Worm (Caenorhabditis elegans) whole organism, L1 larva: Measurements from ENCODE around the gene R12G8.1.

Source experiments
- C04F5.9 ChIP-seq: sonication (generic microtip); optimal IDR thresholded peaks from 2 replicates; lab custom pipeline; 2016; ENCODE audit warnings: missing genetic modification characterization, missing compliant biosample characterization
- F16B12.6 ChIP-seq: fragments of 150-350 bp; optimal IDR thresholded peaks from 2 replicates; lab custom pipeline; 2014; ENCODE audit warnings: missing biosample characterization, missing genetic modification characterization
- aly-2 ChIP-seq: fragments of 150-350 bp; optimal IDR thresholded peaks from 2 replicates; lab custom pipeline; 2014; ENCODE audit warnings: missing biosample characterization, missing genetic modification characterization
- ceh-8 ChIP-seq: fragments of 200-800 bp; sonication (Bioruptor generic); optimal IDR thresholded peaks from 2 replicates; lab custom pipeline; 2018; ENCODE audit warnings: mild to moderate bottlenecking, missing genetic modification characterization, moderate library complexity, missing compliant biosample characterization
- ceh-88 ChIP-seq: fragments of 200-800 bp; sonication (Bioruptor generic); IDR thresholded peaks from 2 replicates; pipeline ENCODE4 v1.3.6; 2022; ENCODE audit warnings: missing genetic modification characterization, missing compliant biosample characterization
- ceh-90 ChIP-seq: sonication (generic microtip); optimal IDR thresholded peaks from 2 replicates; lab custom pipeline; 2016; ENCODE audit warnings: missing genetic modification characterization, missing compliant biosample characterization
- dsc-1 ChIP-seq: sonication (generic microtip); optimal IDR thresholded peaks from 2 replicates; lab custom pipeline; 2016; ENCODE audit warnings: mild to moderate bottlenecking, missing genetic modification characterization, missing compliant biosample characterization
- efl-1 ChIP-seq, 4 experiments: fragments of 150-350 bp; optimal IDR thresholded peaks in 3 of 4; peaks in 1 of 4; 1 replicate in 1 of 4; 2 replicates in 3 of 4; lab custom pipeline; 2014; ENCODE audit warnings: missing biosample characterization in 2 of 4, missing genetic modification characterization in 2 of 4, missing genetic modification reagents in 2 of 4
- elt-2 ChIP-seq: sonication (generic microtip); optimal IDR thresholded peaks from 2 replicates; lab custom pipeline; 2016; ENCODE audit warnings: missing genetic modification characterization, mild to moderate bottlenecking, inconsistent platforms, missing compliant biosample characterization, missing genetic modification reagents
- fkh-4 ChIP-seq: sonication (generic microtip); optimal IDR thresholded peaks from 2 replicates; lab custom pipeline; 2016; ENCODE audit warnings: missing compliant biosample characterization, missing genetic modification characterization, borderline replicate concordance
- grh-1 ChIP-seq: fragments of 200-800 bp; sonication (Bioruptor generic); IDR thresholded peaks from 2 replicates; pipeline ENCODE4 v1.3.6; 2022; ENCODE audit warnings: missing genetic modification reagents, missing genetic modification characterization, missing compliant biosample characterization
- isw-1 ChIP-seq: fragments of 200-800 bp; sonication (Bioruptor generic); IDR thresholded peaks from 2 replicates; pipeline ENCODE4 v1.3.6; 2022; ENCODE audit warnings: missing genetic modification characterization, missing compliant biosample characterization
- jun-1 ChIP-seq: fragments of 150-350 bp; optimal IDR thresholded peaks from 2 replicates; lab custom pipeline; 2014; ENCODE audit warnings: missing biosample characterization, missing genetic modification reagents, missing genetic modification characterization
- lin-14 ChIP-seq: fragments of 200-800 bp; sonication (Bioruptor generic); optimal IDR thresholded peaks from 2 replicates; lab custom pipeline; 2018; ENCODE audit warnings: mild to moderate bottlenecking, missing genetic modification characterization, moderate library complexity, missing compliant biosample characterization
- lin-15B ChIP-seq: fragments of 150-350 bp; sonication (generic microtip); optimal IDR thresholded peaks from 3 replicates; lab custom pipeline; 2014; ENCODE audit warnings: missing biosample characterization, missing genetic modification characterization
- lin-35 ChIP-seq, 2 experiments: fragments of 150-350 bp; optimal IDR thresholded peaks; 2 replicates each; lab custom pipeline; 2014; ENCODE audit warnings: missing biosample characterization in 2 of 2, missing genetic modification characterization in 2 of 2, missing genetic modification reagents in 2 of 2
- lir-3 ChIP-seq: sonication (generic microtip); optimal IDR thresholded peaks from 2 replicates; lab custom pipeline; 2016; ENCODE audit warnings: mild to moderate bottlenecking, missing genetic modification characterization, moderate library complexity, missing compliant biosample characterization; ENCODE audit not compliant: poor library complexity
- mab-9 ChIP-seq: fragments of 200-800 bp; sonication (Bioruptor generic); IDR thresholded peaks from 2 replicates; pipeline ENCODE4 v1.3.6; 2022; ENCODE audit warnings: missing genetic modification reagents, missing genetic modification characterization, missing compliant biosample characterization
- mef-2 ChIP-seq: fragments of 150-350 bp; optimal IDR thresholded peaks from 2 replicates; lab custom pipeline; 2014; ENCODE audit warnings: missing biosample characterization, missing genetic modification characterization
- nhr-20 ChIP-seq: sonication (generic microtip); optimal IDR thresholded peaks from 2 replicates; lab custom pipeline; 2016; ENCODE audit warnings: mild to moderate bottlenecking, missing genetic modification characterization, missing compliant biosample characterization
- nhr-237 ChIP-seq: fragments of 150-350 bp; optimal IDR thresholded peaks from 2 replicates; lab custom pipeline; 2014; ENCODE audit warnings: missing biosample characterization, missing genetic modification characterization
- nhr-47 ChIP-seq: sonication (generic microtip); optimal IDR thresholded peaks from 2 replicates; lab custom pipeline; 2016; ENCODE audit warnings: mild to moderate bottlenecking, missing genetic modification characterization, moderate library complexity, missing compliant biosample characterization
- nhr-76 ChIP-seq: sonication (generic microtip); optimal IDR thresholded peaks from 2 replicates; lab custom pipeline; 2017; ENCODE audit warnings: missing biosample characterization, missing genetic modification characterization
- nhr-77 ChIP-seq: fragments of 150-350 bp; optimal IDR thresholded peaks from 2 replicates; lab custom pipeline; 2014; ENCODE audit warnings: missing biosample characterization, missing genetic modification characterization
- nhr-85 ChIP-seq: sonication (generic microtip); peaks from one replicate; lab custom pipeline; 2016; ENCODE audit warnings: missing genetic modification characterization, inconsistent platforms, missing compliant biosample characterization
- nhr-90 ChIP-seq: sonication (generic microtip); optimal IDR thresholded peaks from 2 replicates; lab custom pipeline; 2016; ENCODE audit warnings: mild to moderate bottlenecking, missing genetic modification characterization, missing compliant biosample characterization; ENCODE audit not compliant: poor library complexity
- pag-3 ChIP-seq: sonication (generic microtip); optimal IDR thresholded peaks from 2 replicates; lab custom pipeline; 2017; ENCODE audit warnings: missing genetic modification characterization, mild to moderate bottlenecking, missing compliant biosample characterization, antibody characterized with exemption, borderline replicate concordance; ENCODE audit not compliant: insufficient read depth
- pqm-1 ChIP-seq: sonication (generic microtip); optimal IDR thresholded peaks from 3 replicates; lab custom pipeline; 2017; ENCODE audit warnings: missing biosample characterization, missing genetic modification characterization
- skn-1 ChIP-seq: fragments of 150-350 bp; optimal IDR thresholded peaks from 2 replicates; lab custom pipeline; 2014; ENCODE audit warnings: missing biosample characterization, missing genetic modification characterization
- snpc-4 ChIP-seq: fragments of 150-350 bp; optimal IDR thresholded peaks from 2 replicates; lab custom pipeline; 2014; ENCODE audit warnings: missing biosample characterization, missing genetic modification characterization
- sptf-1 ChIP-seq: fragments of 150-350 bp; optimal IDR thresholded peaks from 2 replicates; lab custom pipeline; 2014; ENCODE audit warnings: missing biosample characterization, missing genetic modification characterization
- swsn-7 ChIP-seq: sonication (generic microtip); optimal IDR thresholded peaks from 2 replicates; lab custom pipeline; 2016; ENCODE audit warnings: missing genetic modification characterization, missing compliant biosample characterization
- unc-30 ChIP-seq: sonication (generic microtip); optimal IDR thresholded peaks from 2 replicates; lab custom pipeline; 2017; ENCODE audit warnings: missing biosample characterization, missing genetic modification characterization
- unc-86 ChIP-seq: sonication (generic microtip); optimal IDR thresholded peaks from 2 replicates; lab custom pipeline; 2016; ENCODE audit warnings: missing genetic modification characterization, missing compliant biosample characterization
- zip-4 ChIP-seq: fragments of 200-800 bp; sonication (Bioruptor generic); optimal IDR thresholded peaks from 2 replicates; lab custom pipeline; 2018; ENCODE audit warnings: mild to moderate bottlenecking, missing genetic modification characterization, moderate library complexity, missing compliant biosample characterization
- ztf-11 ChIP-seq, 2 experiments: sonication (generic microtip); optimal IDR thresholded peaks; 2 replicates each; lab custom pipeline; 2016 to 2017; ENCODE audit warnings: missing genetic modification characterization in 2 of 2, missing biosample characterization in 1 of 2, missing compliant biosample characterization in 1 of 2

R12G8.1 gene

DNA sequence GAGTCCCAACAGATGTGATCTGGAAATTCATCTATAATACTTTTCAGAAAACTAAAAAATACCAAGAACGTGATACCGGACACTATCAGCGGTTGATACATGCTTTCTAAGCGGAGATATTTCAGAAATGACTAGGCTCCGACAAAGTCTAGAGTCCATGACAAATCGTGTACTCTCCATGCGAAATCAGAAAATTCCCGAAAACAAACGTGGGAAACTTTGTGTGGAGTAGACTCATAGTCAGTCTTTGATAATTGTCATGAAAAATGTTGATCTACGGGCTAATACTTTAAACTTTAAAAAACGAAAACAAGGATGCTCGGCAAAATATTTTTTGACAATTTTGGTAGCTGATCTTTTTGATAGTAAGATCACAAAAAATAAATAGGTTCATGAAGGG lies 49.7 kb upstream of the R12G8.1 start, which contains the start of gene srx-18:
TSS of gene srx-18 (minus strand) at position 101 of the 400 bp plus-strand sequence.
- TF ChIP-seq nhr-76 (tag; lab: Kevin White, UChicago) (no peak), pag-3 (tag; lab: Kevin White, UChicago) (no peak), C04F5.9 (no peak), jun-1 (tag; lab: Kevin White, UChicago) (no peak), dsc-1 (tag; lab: Kevin White, UChicago) (no peak), nhr-90 (tag; lab: Kevin White, UChicago) (no peak), unc-30 (tag; lab: Kevin White, UChicago) (no peak), lin-14 (GFP tag; lab: Kevin White, UChicago) (no peak), nhr-237 (tag; lab: Kevin White, UChicago) (no peak), snpc-4 (tag; lab: Kevin White, UChicago) (no peak), ztf-11 (tag; optimal IDR thresholded peaks at IDR 0.05; lab: Kevin White, UChicago) (no peak), skn-1 (tag; lab: Kevin White, UChicago) (no peak), swsn-7 (tag; lab: Kevin White, UChicago) (no peak), nhr-77 (no peak), nhr-47 (tag; lab: Kevin White, UChicago) (no peak), nhr-85 (no peak), fkh-4 (tag; lab: Kevin White, UChicago) (no peak)

DNA sequence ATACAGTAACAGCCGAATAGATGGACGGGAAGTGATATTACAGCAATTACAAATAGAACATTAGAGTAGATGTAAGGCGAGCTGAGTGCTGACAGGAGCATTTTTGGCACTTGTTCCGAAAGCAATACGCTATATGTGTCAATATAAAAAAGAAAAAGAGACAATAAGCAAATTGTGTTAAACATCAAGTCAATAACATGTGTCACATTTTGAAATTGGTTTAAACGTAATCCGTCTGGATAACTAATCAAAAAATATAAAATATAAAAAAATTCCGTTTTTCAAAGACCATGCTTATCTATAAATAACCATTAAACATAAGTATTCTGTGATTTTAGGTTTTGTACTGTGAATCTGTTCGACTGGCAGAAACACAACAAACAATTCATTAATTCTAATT lies 46.6 kb upstream of the R12G8.1 start, which contains the start of gene srh-288:
TSS of gene srh-288 (minus strand) at position 101 of the 400 bp plus-strand sequence.
- TF ChIP-seq lin-15B (tag; lab: Kevin White, UChicago) (no peak), zip-4 (GFP tag; lab: Kevin White, UChicago) (no peak), fkh-4 (tag; lab: Kevin White, UChicago) (no peak), elt-2 (tag; lab: Kevin White, UChicago) (no peak), efl-1 (optimal IDR thresholded peaks at IDR 0.05; lab: Kevin White, UChicago) (no peak), efl-1 (GFP tag; optimal IDR thresholded peaks at IDR 0.05 in 1 of 2; lab: Kevin White, UChicago) (no peak), pqm-1 (tag; lab: Kevin White, UChicago) (no peak), ceh-90 (no peak), mab-9 (GFP tag; lab: Robert Waterston, UW) (no peak), dsc-1 (tag; lab: Kevin White, UChicago) (no peak), mef-2 (tag; lab: Kevin White, UChicago) (no peak), ceh-88 (no peak), swsn-7 (tag; lab: Kevin White, UChicago) (no peak), pag-3 (tag; lab: Kevin White, UChicago) (no peak), lin-35 (GFP tag; optimal IDR thresholded peaks at IDR 0.05; lab: Kevin White, UChicago) (no peak), sptf-1 (no peak)

DNA sequence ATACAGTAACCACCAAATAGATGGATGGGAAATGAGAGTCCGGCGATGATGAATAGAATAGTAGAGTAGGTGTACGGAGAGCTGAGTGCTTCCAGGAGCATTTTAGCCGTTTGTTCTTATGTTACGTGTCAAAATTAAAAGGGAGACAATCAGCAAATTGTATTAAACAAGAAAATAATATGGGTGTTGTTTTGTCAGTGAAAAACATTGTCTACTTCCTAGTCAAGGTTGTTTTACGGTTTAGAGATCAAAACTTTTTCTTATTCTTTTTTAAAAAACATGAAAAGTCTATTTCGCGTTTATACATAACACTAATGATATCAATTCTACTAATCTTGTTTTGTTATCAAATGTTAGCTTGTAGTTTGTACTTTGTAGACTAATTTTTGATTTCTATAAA lies 44.9 kb upstream of the R12G8.1 start, which contains the start of gene srh-289:
TSS of gene srh-289 (minus strand) at position 101 of the 400 bp plus-strand sequence.
- TF ChIP-seq sptf-1, result no peak
- no peak for TF ChIP-seq C04F5.9
- no peak for TF ChIP-seq ceh-88
- no peak for TF ChIP-seq ceh-8 (GFP tag; lab: Kevin White, UChicago)
- no peak for TF ChIP-seq lin-15B (tag; lab: Kevin White, UChicago)
- TF ChIP-seq unc-86 (tag; lab: Kevin White, UChicago), result no peak
- no peak for TF ChIP-seq nhr-20 (tag; lab: Kevin White, UChicago)
- TF ChIP-seq, all 84 proteins: peak for 0

DNA sequence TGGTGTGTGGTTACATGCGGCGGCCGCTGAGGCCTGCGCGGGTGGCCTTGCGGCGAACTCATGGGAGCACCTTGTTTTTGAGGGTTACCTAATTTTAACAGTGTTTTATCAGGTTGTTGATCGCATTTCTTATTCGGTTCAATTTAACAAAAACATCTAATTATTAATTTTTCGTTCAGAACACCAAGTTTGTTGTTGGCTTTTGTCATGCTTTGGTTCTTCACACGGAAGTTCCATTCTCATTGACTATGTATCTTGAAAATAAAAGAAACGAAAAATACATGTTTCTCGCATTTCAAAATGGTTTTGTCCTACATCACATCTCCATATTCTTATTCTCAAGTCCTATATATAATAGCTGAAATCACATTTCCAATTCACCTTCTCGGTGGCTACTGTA lies 41.1 kb upstream of the R12G8.1 start, which contains the start of gene srh-290:
TSS of gene srh-290 (plus strand) at position 301 of the 400 bp plus-strand sequence.
- TF ChIP-seq dsc-1 (tag; lab: Kevin White, UChicago) (no peak), nhr-90 (tag; lab: Kevin White, UChicago) (no peak), C04F5.9 (no peak), nhr-47 (tag; lab: Kevin White, UChicago) (no peak), F16B12.6 (no peak), isw-1 (GFP tag; lab: Robert Waterston, UW) (no peak), lir-3 (tag; lab: Kevin White, UChicago) (no peak), grh-1 (no peak), aly-2 (tag; lab: Kevin White, UChicago) (no peak)
- TF ChIP-seq, all 84 proteins: peak for 0
